Worm (Caenorhabditis elegans): ENCODE data around the gene F16B4.5.

DNA sequence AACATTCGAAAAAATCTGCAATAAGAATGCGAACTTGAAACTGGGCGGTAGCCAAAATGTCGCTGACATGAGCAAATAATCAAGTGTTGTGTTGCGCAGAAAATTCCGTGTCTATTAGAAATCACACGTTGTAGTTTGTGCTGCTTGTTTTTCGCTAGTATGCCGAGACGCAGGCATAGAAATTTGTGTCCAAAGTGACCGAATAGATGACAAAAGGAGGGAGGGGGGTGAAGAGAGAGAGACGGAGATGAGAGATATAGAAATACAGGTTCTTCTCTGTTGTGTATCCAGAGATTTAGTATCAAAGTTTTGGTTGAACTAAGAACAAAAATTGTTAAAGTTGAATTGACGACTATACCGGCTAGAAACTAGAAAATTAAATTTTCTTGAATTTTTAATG is 39.0 kb downstream of the F16B4.5 start:
- TF ChIP-seq klf-2 (GFP tag; conservative IDR thresholded peaks at IDR 0.05) = no peak
- no peak for TF ChIP-seq med-1 (GFP tag; optimal IDR thresholded peaks at IDR 0.05; ENCODE audit: insufficient read depth)
- TF ChIP-seq cog-1 (tag; optimal IDR thresholded peaks at IDR 0.05) = no peak

Measured in whole organism, midembryonic.